Worm (Caenorhabditis elegans): ENCODE results near the gene C01G10.7.

ce11 chrV:15133812-15134211 lies 48.3 kb downstream of the C01G10.7 start:
- TF ChIP-seq mep-1 (tag; optimal IDR thresholded peaks at IDR 0.05), result no peak
- no peak for TF ChIP-seq nhr-19 (GFP tag; conservative IDR thresholded peaks at IDR 0.05)
- TF ChIP-seq ama-1 (optimal IDR thresholded peaks at IDR 0.05), result no peak
- TF ChIP-seq zip-4 (GFP tag; optimal IDR thresholded peaks at IDR 0.05), result no peak
- TF ChIP-seq ceh-8 (GFP tag; optimal IDR thresholded peaks at IDR 0.05), result no peak
- TF ChIP-seq unc-130 (tag; optimal IDR thresholded peaks at IDR 0.05), result no peak

Data from whole organism, L1 larva.